Worm (Caenorhabditis elegans) whole organism, mixed stage, embryonic: ENCODE measurements around the gene rsp-4.
A peak's percentile ranks its signal among the peaks of the same experiment; 100 is the strongest.

Experiments
- M03D4.4 ChIP-seq: sonication (generic microtip); optimal IDR thresholded peaks from 2 replicates; lab custom pipeline; 2017; ENCODE audit warnings: mild to moderate bottlenecking, missing genetic modification characterization, missing compliant biosample characterization
- bed-3 ChIP-seq: fragments of 200-800 bp; sonication (Bioruptor generic); optimal IDR thresholded peaks from 3 replicates; lab custom pipeline; 2018; ENCODE audit warnings: mild to moderate bottlenecking, missing genetic modification characterization, moderate library complexity, missing compliant biosample characterization
- blmp-1 ChIP-seq: fragments of 150-350 bp; optimal IDR thresholded peaks from 2 replicates; lab custom pipeline; 2014; ENCODE audit warnings: missing biosample characterization, missing genetic modification characterization
- ceh-39 ChIP-seq: fragments of 150-350 bp; optimal IDR thresholded peaks from 2 replicates; lab custom pipeline; 2014; ENCODE audit warnings: missing biosample characterization, missing genetic modification characterization
- ceh-43 ChIP-seq: fragments of 200-800 bp; sonication (Bioruptor generic); optimal IDR thresholded peaks from 2 replicates; lab custom pipeline; 2018; ENCODE audit warnings: mild to moderate bottlenecking, missing genetic modification characterization, moderate library complexity, missing compliant biosample characterization
- ceh-83 ChIP-seq: fragments of 200-800 bp; sonication (Bioruptor generic); optimal IDR thresholded peaks from 2 replicates; lab custom pipeline; 2018; ENCODE audit warnings: mild to moderate bottlenecking, missing genetic modification characterization, missing compliant biosample characterization
- ces-1 ChIP-seq: fragments of 150-350 bp; optimal IDR thresholded peaks from 2 replicates; lab custom pipeline; 2014; ENCODE audit warnings: missing biosample characterization, missing genetic modification reagents, missing genetic modification characterization
- cnd-1 ChIP-seq: fragments of 200-800 bp; sonication (Bioruptor generic); optimal IDR thresholded peaks from 2 replicates; lab custom pipeline; 2018; ENCODE audit warnings: mild to moderate bottlenecking, missing genetic modification characterization, missing compliant biosample characterization
- drap-1 ChIP-seq: fragments of 200-800 bp; sonication (Bioruptor generic); optimal IDR thresholded peaks from 3 replicates; lab custom pipeline; 2018; ENCODE audit warnings: mild to moderate bottlenecking, missing genetic modification characterization, missing compliant biosample characterization
- elt-1 ChIP-seq: sonication (generic microtip); optimal IDR thresholded peaks from 2 replicates; lab custom pipeline; 2017; ENCODE audit warnings: missing genetic modification characterization, mild to moderate bottlenecking, missing compliant biosample characterization, antibody characterized with exemption, moderate library complexity, borderline replicate concordance; ENCODE audit not compliant: insufficient read depth
- elt-3 ChIP-seq: fragments of 150-350 bp; optimal IDR thresholded peaks from 2 replicates; lab custom pipeline; 2014; ENCODE audit warnings: missing biosample characterization, missing genetic modification characterization
- flh-1 ChIP-seq: fragments of 200-800 bp; sonication (Bioruptor generic); optimal IDR thresholded peaks from 2 replicates; lab custom pipeline; 2018; ENCODE audit warnings: mild to moderate bottlenecking, missing genetic modification characterization, moderate library complexity, missing compliant biosample characterization
- ham-2 ChIP-seq: fragments of 200-800 bp; sonication (Bioruptor generic); optimal IDR thresholded peaks from 2 replicates; lab custom pipeline; 2018; ENCODE audit warnings: mild to moderate bottlenecking, missing genetic modification characterization, missing compliant biosample characterization
- hlh-1 ChIP-seq: fragments of 150-350 bp; optimal IDR thresholded peaks from 2 replicates; lab custom pipeline; 2014; ENCODE audit warnings: missing biosample characterization, missing genetic modification reagents, missing genetic modification characterization
- lin-13 ChIP-seq: fragments of 150-350 bp; optimal IDR thresholded peaks from 2 replicates; lab custom pipeline; 2014; ENCODE audit warnings: missing biosample characterization, missing genetic modification characterization
- lin-32 ChIP-seq: fragments of 200-800 bp; sonication (Bioruptor generic); optimal IDR thresholded peaks from 2 replicates; lab custom pipeline; 2018; ENCODE audit warnings: mild to moderate bottlenecking, missing genetic modification characterization, missing compliant biosample characterization
- lsy-2 ChIP-seq: fragments of 150-350 bp; optimal IDR thresholded peaks from 2 replicates; lab custom pipeline; 2014; ENCODE audit warnings: missing biosample characterization, missing genetic modification characterization
- mab-5 ChIP-seq: fragments of 150-350 bp; optimal IDR thresholded peaks from 2 replicates; lab custom pipeline; 2014; ENCODE audit warnings: missing biosample characterization, missing genetic modification characterization
- mep-1 ChIP-seq: fragments of 150-350 bp; optimal IDR thresholded peaks from 2 replicates; lab custom pipeline; 2017; ENCODE audit warnings: missing biosample characterization, missing genetic modification reagents, missing genetic modification characterization, inconsistent platforms
- mls-2 ChIP-seq: sonication (generic microtip); optimal IDR thresholded peaks from 2 replicates; lab custom pipeline; 2016; ENCODE audit warnings: mild to moderate bottlenecking, missing genetic modification characterization, moderate library complexity, missing compliant biosample characterization
- nhr-12 ChIP-seq: fragments of 150-350 bp; optimal IDR thresholded peaks from 2 replicates; lab custom pipeline; 2014; ENCODE audit warnings: missing biosample characterization, missing genetic modification characterization
- nhr-2 ChIP-seq: fragments of 150-350 bp; optimal IDR thresholded peaks from 2 replicates; lab custom pipeline; 2014; ENCODE audit warnings: missing biosample characterization, missing genetic modification characterization
- nhr-237 ChIP-seq: fragments of 150-350 bp; optimal IDR thresholded peaks from 2 replicates; lab custom pipeline; 2014; ENCODE audit warnings: missing biosample characterization, missing genetic modification characterization
- nhr-28 ChIP-seq: fragments of 150-350 bp; optimal IDR thresholded peaks from 2 replicates; lab custom pipeline; 2014; ENCODE audit warnings: missing biosample characterization, missing genetic modification characterization
- nhr-76 ChIP-seq: sonication (generic microtip); optimal IDR thresholded peaks from 2 replicates; lab custom pipeline; 2017; ENCODE audit warnings: missing biosample characterization, missing genetic modification characterization
- pha-4 ChIP-seq: fragments of 150-350 bp; optimal IDR thresholded peaks from 2 replicates; lab custom pipeline; 2018; ENCODE audit warnings: missing biosample characterization, missing genetic modification reagents, missing genetic modification characterization
- sem-2 ChIP-seq: fragments of 200-800 bp; sonication (Bioruptor generic); optimal IDR thresholded peaks from 2 replicates; lab custom pipeline; 2018; ENCODE audit warnings: mild to moderate bottlenecking, missing genetic modification characterization, missing compliant biosample characterization
- snpc-4 ChIP-seq: fragments of 150-350 bp; optimal IDR thresholded peaks from 2 replicates; lab custom pipeline; 2014; ENCODE audit warnings: missing biosample characterization, missing genetic modification characterization
- sptf-1 ChIP-seq: sonication (generic microtip); optimal IDR thresholded peaks from 2 replicates; lab custom pipeline; 2017; ENCODE audit warnings: mild to moderate bottlenecking, missing genetic modification characterization, moderate library complexity, missing compliant biosample characterization
- tbx-8 ChIP-seq: fragments of 200-800 bp; sonication (Bioruptor generic); optimal IDR thresholded peaks from 2 replicates; lab custom pipeline; 2018; ENCODE audit warnings: mild to moderate bottlenecking, missing genetic modification characterization, moderate library complexity, missing compliant biosample characterization
- unc-120 ChIP-seq: sonication (generic microtip); optimal IDR thresholded peaks from 2 replicates; lab custom pipeline; 2017; ENCODE audit warnings: missing genetic modification characterization, missing compliant biosample characterization; ENCODE audit not compliant: poor library complexity, severe bottlenecking
- unc-39 ChIP-seq: fragments of 150-350 bp; optimal IDR thresholded peaks from 2 replicates; lab custom pipeline; 2014; ENCODE audit warnings: missing biosample characterization, missing genetic modification characterization
- unc-62 ChIP-seq: fragments of 150-350 bp; optimal IDR thresholded peaks from 2 replicates; lab custom pipeline; 2014; ENCODE audit warnings: missing biosample characterization, missing genetic modification reagents, missing genetic modification characterization
- zip-8 ChIP-seq: fragments of 150-350 bp; optimal IDR thresholded peaks from 2 replicates; lab custom pipeline; 2014; ENCODE audit warnings: missing biosample characterization, missing genetic modification characterization
- ztf-11 ChIP-seq: fragments of 150-350 bp; optimal IDR thresholded peaks from 2 replicates; lab custom pipeline; 2014; ENCODE audit warnings: missing biosample characterization, missing genetic modification characterization

The rsp-4 gene

ce11 chrII:5365645-5366044 lies 23.0 kb downstream of the rsp-4 start, which contains the start of gene F09E5.16:
TSS of gene F09E5.16 (minus strand) at chrII:5365745.
- TF ChIP-seq ces-1 (GFP tag; lab: Kevin White, UChicago) (peak; percentile 21), mab-5 (no peak), zip-8 (tag; lab: Kevin White, UChicago) (no peak), drap-1 (GFP tag; lab: Kevin White, UChicago) (no peak), mep-1 (tag; lab: Kevin White, UChicago) (no peak)

ce11 chrII:5364516-5364915 lies 24.1 kb downstream of the rsp-4 start:
- TF ChIP-seq hlh-1 (tag; lab: Kevin White, UChicago) (no peak), ceh-43 (GFP tag; lab: Kevin White, UChicago) (no peak), ceh-83 (GFP tag; lab: Kevin White, UChicago) (no peak), unc-120 (tag; lab: Kevin White, UChicago) (no peak), nhr-28 (tag; lab: Kevin White, UChicago) (no peak), ham-2 (no peak), elt-1 (tag; lab: Kevin White, UChicago) (no peak), pha-4 (no peak), cnd-1 (tag; lab: Kevin White, UChicago) (no peak), unc-62 (no peak), sem-2 (GFP tag; lab: Kevin White, UChicago) (no peak), drap-1 (GFP tag; lab: Kevin White, UChicago) (no peak), mab-5 (no peak), snpc-4 (tag; lab: Kevin White, UChicago) (no peak)

- TF ChIP-seq unc-120 (tag; lab: Kevin White, UChicago) (no peak), unc-62 (no peak), nhr-2 (tag; lab: Kevin White, UChicago) (no peak), zip-8 (tag; lab: Kevin White, UChicago) (no peak), ceh-43 (GFP tag; lab: Kevin White, UChicago) (no peak), hlh-1 (tag; lab: Kevin White, UChicago) (no peak), lin-13 (tag; lab: Kevin White, UChicago) (no peak), nhr-12 (tag; lab: Kevin White, UChicago) (no peak), elt-3 (tag; lab: Kevin White, UChicago) (no peak), blmp-1 (tag; lab: Kevin White, UChicago) (no peak)
Measured at ce11 chrII:5359252-5359651, 29.4 kb downstream of the rsp-4 start, which contains the start of gene sec-6. TSS of gene sec-6 (plus strand) at chrII:5359552.

- TF ChIP-seq sptf-1: peak; percentile 79
- no peak for TF ChIP-seq bed-3 (GFP tag; lab: Kevin White, UChicago)
- no peak for TF ChIP-seq flh-1 (GFP tag; lab: Kevin White, UChicago)
- TF ChIP-seq mls-2 (tag; lab: Kevin White, UChicago): peak; percentile 56
- TF ChIP-seq lin-32: no peak
- peak; percentile 52 for TF ChIP-seq lsy-2 (tag; lab: Kevin White, UChicago)
- no peak for TF ChIP-seq nhr-2 (tag; lab: Kevin White, UChicago)
- peak; percentile 48 for TF ChIP-seq ces-1 (GFP tag; lab: Kevin White, UChicago)
- TF ChIP-seq unc-39 (tag; lab: Kevin White, UChicago): no peak
- no peak for TF ChIP-seq nhr-12 (tag; lab: Kevin White, UChicago)
- no peak for TF ChIP-seq ceh-39 (tag; lab: Kevin White, UChicago)
- TF ChIP-seq blmp-1 (tag; lab: Kevin White, UChicago): no peak
- peak; percentile 31 for TF ChIP-seq nhr-237 (tag; lab: Kevin White, UChicago)
- peak; percentile 43 for TF ChIP-seq ceh-83 (GFP tag; lab: Kevin White, UChicago)
- TF ChIP-seq nhr-28 (tag; lab: Kevin White, UChicago): no peak
- peak; percentile 46 for TF ChIP-seq lin-13 (tag; lab: Kevin White, UChicago)
- TF ChIP-seq drap-1 (GFP tag; lab: Kevin White, UChicago): peak; percentile 57
- no peak for TF ChIP-seq nhr-76 (tag; lab: Kevin White, UChicago)
- no peak for TF ChIP-seq snpc-4 (tag; lab: Kevin White, UChicago)
- no peak for TF ChIP-seq mab-5
- TF ChIP-seq pha-4: peak; percentile 5
- TF ChIP-seq tbx-8 (GFP tag; lab: Kevin White, UChicago): no peak
- TF ChIP-seq ceh-43 (GFP tag; lab: Kevin White, UChicago): peak; percentile 4
- peak; percentile 4 for TF ChIP-seq hlh-1 (tag; lab: Kevin White, UChicago)
- no peak for TF ChIP-seq unc-62
- TF ChIP-seq unc-120 (tag; lab: Kevin White, UChicago): peak; percentile 2
- TF ChIP-seq ham-2: peak; percentile 1
- TF ChIP-seq sem-2 (GFP tag; lab: Kevin White, UChicago): no peak
- TF ChIP-seq zip-8 (tag; lab: Kevin White, UChicago): no peak
- TF ChIP-seq elt-3 (tag; lab: Kevin White, UChicago): no peak
- TF ChIP-seq mep-1 (tag; lab: Kevin White, UChicago): peak; percentile 67
- TF ChIP-seq elt-1 (tag; lab: Kevin White, UChicago): no peak
- peak; percentile 2 for TF ChIP-seq ztf-11 (tag; lab: Kevin White, UChicago)
- TF ChIP-seq cnd-1 (tag; lab: Kevin White, UChicago): peak; percentile 60
- peak; percentile 3 for TF ChIP-seq M03D4.4 (tag; lab: Kevin White, UChicago)
Measured at ce11 chrII:5358137-5358745, 30.4 kb downstream of the rsp-4 start, which contains the start of the genes F09E5.11 and bmy-1. TSS of gene F09E5.11 (minus strand) at chrII:5358187. TSS of gene bmy-1 (plus strand) at chrII:5358695.
